Fruit fly (Drosophila melanogaster): ENCODE results near the gene cpx.

cpx gene

dm6 chr3R:4284376-4284953 is 4.4 kb downstream of the cpx start:
- TF ChIP-seq fru (GFP tag; optimal IDR thresholded peaks at IDR 0.05), result no peak
- no peak for TF ChIP-seq jim (GFP tag; optimal IDR thresholded peaks at IDR 0.05)
- no peak for TF ChIP-seq Vsx2 (GFP tag; optimal IDR thresholded peaks at IDR 0.05; ENCODE audit: partially characterized antibody)
- no peak for TF ChIP-seq dsf (GFP tag; optimal IDR thresholded peaks at IDR 0.05; ENCODE audit: borderline replicate concordance)
- no peak for TF ChIP-seq rgr (GFP tag; optimal IDR thresholded peaks at IDR 0.05)
- no peak for TF ChIP-seq Abd-B (GFP tag; optimal IDR thresholded peaks at IDR 0.05)
- TF ChIP-seq lola (GFP tag; optimal IDR thresholded peaks at IDR 0.05), result no peak
- no peak for TF ChIP-seq psq (GFP tag; optimal IDR thresholded peaks at IDR 0.05)
- no peak for TF ChIP-seq usp (GFP tag; optimal IDR thresholded peaks at IDR 0.05)
- no peak for TF ChIP-seq dmrt93B (GFP tag; optimal IDR thresholded peaks at IDR 0.05)

- TF ChIP-seq CrebA (GFP tag; optimal IDR thresholded peaks at IDR 0.05; ENCODE audit: borderline replicate concordance), result no peak
- peak; percentile 56 for TF ChIP-seq Vsx2 (GFP tag; optimal IDR thresholded peaks at IDR 0.05; ENCODE audit: partially characterized antibody)
Measured at dm6 chr3R:4291289-4291688, 11.3 kb downstream of the cpx start.

- TF ChIP-seq dl (GFP tag; optimal IDR thresholded peaks at IDR 0.05; ENCODE audit: insufficient read depth in 1 of 2, partially characterized antibody in 2 of 2), result no peak
- TF ChIP-seq sv (GFP tag; optimal IDR thresholded peaks at IDR 0.05), result no peak
- no peak for TF ChIP-seq jim (GFP tag; optimal IDR thresholded peaks at IDR 0.05)
- TF ChIP-seq brk (GFP tag; optimal IDR thresholded peaks at IDR 0.05), result no peak
- no peak for TF ChIP-seq usp (GFP tag; optimal IDR thresholded peaks at IDR 0.05)
- no peak for TF ChIP-seq Dfd (GFP tag; optimal IDR thresholded peaks at IDR 0.05)
- no peak for TF ChIP-seq dsf (GFP tag; optimal IDR thresholded peaks at IDR 0.05; ENCODE audit: borderline replicate concordance)
- TF ChIP-seq HLH106 (tag; optimal IDR thresholded peaks at IDR 0.05), result no peak
- TF ChIP-seq lola (GFP tag; optimal IDR thresholded peaks at IDR 0.05), result no peak
- TF ChIP-seq Hr78 (GFP tag; optimal IDR thresholded peaks at IDR 0.05), result no peak
- no peak for TF ChIP-seq CrebA (GFP tag; optimal IDR thresholded peaks at IDR 0.05; ENCODE audit: borderline replicate concordance)
- TF ChIP-seq dmrt93B (GFP tag; optimal IDR thresholded peaks at IDR 0.05), result no peak
- no peak for TF ChIP-seq pan (optimal IDR thresholded peaks at IDR 0.05)
Measured at dm6 chr3R:4292185-4292584, 12.2 kb downstream of the cpx start.

DNA sequence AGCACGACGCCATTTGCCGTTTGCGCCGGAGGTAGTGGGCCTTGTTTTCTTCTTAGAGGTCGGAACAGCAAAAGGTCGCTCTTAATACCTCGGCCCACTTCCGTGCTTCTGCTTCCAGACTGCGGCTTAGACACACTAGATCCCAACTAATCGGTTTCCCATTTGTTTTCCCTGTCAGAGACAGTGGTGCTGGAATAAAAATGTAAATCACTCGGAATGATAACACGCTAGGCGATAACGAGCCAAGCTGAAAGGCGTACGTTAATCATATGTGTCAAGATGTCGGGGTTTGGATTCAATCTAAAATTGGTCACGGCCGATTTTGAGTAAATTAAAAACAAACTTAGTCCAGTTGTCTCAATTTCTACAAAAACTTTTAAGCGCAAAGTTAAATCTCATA is 14.7 kb downstream of the cpx start, which contains the start of gene Nepl11:
Gene Nepl11, minus strand, starts transcription at position 152 of the 400 bp plus-strand sequence.
- TF ChIP-seq CG32264 (GFP tag; optimal IDR thresholded peaks at IDR 0.05) (no peak), CG9705 (GFP tag; optimal IDR thresholded peaks at IDR 0.05) (no peak), HLH106 (tag; optimal IDR thresholded peaks at IDR 0.05) (no peak), br (GFP tag; optimal IDR thresholded peaks at IDR 0.05) (no peak), Hr78 (GFP tag; optimal IDR thresholded peaks at IDR 0.05) (no peak), dmrt93B (GFP tag; optimal IDR thresholded peaks at IDR 0.05) (no peak), Myc (optimal IDR thresholded peaks at IDR 0.05) (no peak), OdsH (GFP tag; optimal IDR thresholded peaks at IDR 0.05) (no peak), rgr (GFP tag; optimal IDR thresholded peaks at IDR 0.05) (no peak), CrebA (GFP tag; optimal IDR thresholded peaks at IDR 0.05; ENCODE audit: borderline replicate concordance) (no peak), foxo (GFP tag; optimal IDR thresholded peaks at IDR 0.05) (no peak), Hr83 (GFP tag; optimal IDR thresholded peaks at IDR 0.05; ENCODE audit: poor library complexity, severe bottlenecking) (no peak), usp (GFP tag; optimal IDR thresholded peaks at IDR 0.05) (no peak), Mio (GFP tag; optimal IDR thresholded peaks at IDR 0.05) (no peak), Vsx2 (GFP tag; optimal IDR thresholded peaks at IDR 0.05; ENCODE audit: partially characterized antibody) (no peak), dl (GFP tag; optimal IDR thresholded peaks at IDR 0.05; ENCODE audit: insufficient read depth in 1 of 2, partially characterized antibody in 2 of 2) (no peak), Dif (GFP tag; optimal IDR thresholded peaks at IDR 0.05; ENCODE audit: partially characterized antibody) (no peak)

- TF ChIP-seq Dfd (GFP tag; optimal IDR thresholded peaks at IDR 0.05), result no peak
- no peak for TF ChIP-seq N (GFP tag; optimal IDR thresholded peaks at IDR 0.05)
- TF ChIP-seq foxo (GFP tag; optimal IDR thresholded peaks at IDR 0.05), result no peak
- no peak for TF ChIP-seq Hnf4 (GFP tag; optimal IDR thresholded peaks at IDR 0.05)
- no peak for TF ChIP-seq ey (GFP tag; optimal IDR thresholded peaks at IDR 0.05)
- no peak for TF ChIP-seq CG32264 (GFP tag; optimal IDR thresholded peaks at IDR 0.05)
- no peak for TF ChIP-seq woc (GFP tag; optimal IDR thresholded peaks at IDR 0.05)
- TF ChIP-seq Vsx2 (GFP tag; optimal IDR thresholded peaks at IDR 0.05; ENCODE audit: partially characterized antibody), result no peak
- TF ChIP-seq brk (GFP tag; optimal IDR thresholded peaks at IDR 0.05), result no peak
Measured at dm6 chr3R:4301485-4301884, 21.5 kb downstream of the cpx start.

Measured in whole organism, wandering third instar larva.